Fruit fly (Drosophila melanogaster): ENCODE data around the gene Nep7.
A peak's percentile ranks its signal among the peaks of the same experiment; 100 is the strongest.

dm6 chr3R:27947682-27948245, 7.0 kb upstream of the Nep7 start, which contains the start of gene mfrn:
- TF ChIP-seq CG8478 (optimal IDR thresholded peaks at IDR 0.05) (no peak), CTCF (optimal IDR thresholded peaks at IDR 0.05) (peak in 1 of 2 experiments; percentile 18)
